Worm (Caenorhabditis elegans) whole organism, young adult: ENCODE data around the gene F40F12.9.

Source experiments
- B0035.1 ChIP-seq: sonication (generic microtip); optimal IDR thresholded peaks from 2 replicates; lab custom pipeline; 2016; ENCODE audit warnings: missing genetic modification characterization, mild to moderate bottlenecking, missing compliant biosample characterization, missing genotype, missing genetic modification reagents
- D2030.7 ChIP-seq: fragments of 200-800 bp; sonication (Bioruptor generic); IDR thresholded peaks from 2 replicates; pipeline ENCODE4 v1.3.6; 2022; ENCODE audit warnings: missing genetic modification reagents, missing genetic modification characterization, missing compliant biosample characterization
- F10E7.11 ChIP-seq: sonication (generic microtip); optimal IDR thresholded peaks from 2 replicates; lab custom pipeline; 2017; ENCODE audit warnings: mild to moderate bottlenecking, missing genetic modification characterization, moderate library complexity, missing compliant biosample characterization
- F22D6.2 ChIP-seq: sonication (generic microtip); optimal IDR thresholded peaks from 2 replicates; lab custom pipeline; 2016; ENCODE audit warnings: mild to moderate bottlenecking, missing genetic modification characterization, missing compliant biosample characterization
- F33H1.4 ChIP-seq: fragments of 200-800 bp; sonication (Bioruptor generic); IDR thresholded peaks from 2 replicates; pipeline ENCODE4 v1.3.6; 2022; ENCODE audit warnings: missing genetic modification reagents, missing genetic modification characterization, missing compliant biosample characterization
- F49E8.2 ChIP-seq: sonication (generic microtip); optimal IDR thresholded peaks from 3 replicates; lab custom pipeline; 2017; ENCODE audit warnings: missing genetic modification characterization, mild to moderate bottlenecking, missing compliant biosample characterization, antibody characterized with exemption, moderate library complexity; ENCODE audit not compliant: insufficient read depth
- F55B11.4 ChIP-seq: sonication (generic microtip); optimal IDR thresholded peaks from 2 replicates; lab custom pipeline; 2016; ENCODE audit warnings: missing compliant biosample characterization, missing genetic modification characterization, borderline replicate concordance; ENCODE audit not compliant: insufficient read depth
- F57C9.4 ChIP-seq: sonication (generic microtip); optimal IDR thresholded peaks from 2 replicates; lab custom pipeline; 2017; ENCODE audit warnings: mild to moderate bottlenecking, missing genetic modification characterization, missing compliant biosample characterization
- K12H6.12 ChIP-seq: fragments of 200-800 bp; sonication (Bioruptor generic); optimal IDR thresholded peaks from 2 replicates; lab custom pipeline; 2018; ENCODE audit warnings: mild to moderate bottlenecking, missing genetic modification characterization, missing compliant biosample characterization
- Y53F4B.3 ChIP-seq: fragments of 200-800 bp; sonication (Bioruptor generic); IDR thresholded peaks from 2 replicates; pipeline ENCODE4 v1.3.6; 2022; ENCODE audit warnings: missing genetic modification reagents, missing genetic modification characterization, missing compliant biosample characterization
- Y79H2A.3 ChIP-seq: fragments of 200-800 bp; sonication (Bioruptor generic); conservative IDR thresholded peaks from 2 replicates; pipeline ENCODE4 v1.3.6; 2022; ENCODE audit warnings: missing genetic modification reagents, missing genetic modification characterization, missing compliant biosample characterization
- akir-1 ChIP-seq: fragments of 200-800 bp; sonication (Bioruptor generic); optimal IDR thresholded peaks from 2 replicates; lab custom pipeline; 2018; ENCODE audit warnings: mild to moderate bottlenecking, missing genetic modification characterization, moderate library complexity, missing compliant biosample characterization
- cebp-1 ChIP-seq, 2 experiments: fragments of 200-800 bp in 1 of 2; sonication (Bioruptor generic) in 1 of 2; sonication (generic microtip) in 1 of 2; IDR thresholded peaks in 1 of 2; optimal IDR thresholded peaks in 1 of 2; 2 replicates each; pipeline versions ENCODE4 v1.3.6 to Lab custom; 2017 to 2022; ENCODE audit warnings: missing compliant biosample characterization in 2 of 2, missing genetic modification characterization in 2 of 2, mild to moderate bottlenecking in 1 of 2, missing genetic modification reagents in 1 of 2, moderate library complexity in 1 of 2
- ceh-100 ChIP-seq: fragments of 200-800 bp; sonication (Bioruptor generic); IDR thresholded peaks from 2 replicates; pipeline ENCODE4 v1.3.6; 2022; ENCODE audit warnings: missing genetic modification reagents, missing genetic modification characterization, missing compliant biosample characterization
- ceh-40 ChIP-seq: fragments of 200-800 bp; sonication (Bioruptor generic); IDR thresholded peaks from 2 replicates; pipeline ENCODE4 v1.3.6; 2022; ENCODE audit warnings: missing genetic modification characterization, missing compliant biosample characterization
- ceh-79 ChIP-seq: sonication (generic microtip); optimal IDR thresholded peaks from 2 replicates; lab custom pipeline; 2017; ENCODE audit warnings: mild to moderate bottlenecking, missing genetic modification characterization, missing compliant biosample characterization
- dox-1 ChIP-seq: fragments of 200-800 bp; sonication (Bioruptor generic); IDR thresholded peaks from 2 replicates; pipeline ENCODE4 v1.3.6; 2022; ENCODE audit warnings: missing genetic modification reagents, missing genetic modification characterization, missing compliant biosample characterization
- him-1 ChIP-seq: sonication (generic microtip); optimal IDR thresholded peaks from 2 replicates; lab custom pipeline; 2016; ENCODE audit warnings: missing genotype, missing genetic modification reagents, missing genetic modification characterization, missing compliant biosample characterization
- hlh-12 ChIP-seq: sonication (generic microtip); optimal IDR thresholded peaks from 2 replicates; lab custom pipeline; 2016; ENCODE audit warnings: missing genetic modification characterization, missing compliant biosample characterization
- hmg-1.2 ChIP-seq: fragments of 200-800 bp; sonication (Bioruptor generic); IDR thresholded peaks from 2 replicates; pipeline ENCODE4 v1.3.6; 2022; ENCODE audit warnings: missing genetic modification reagents, missing genetic modification characterization, missing compliant biosample characterization
- let-526 ChIP-seq: fragments of 200-800 bp; sonication (Bioruptor generic); IDR thresholded peaks from 2 replicates; pipeline ENCODE4 v1.3.6; 2022; ENCODE audit warnings: missing genetic modification reagents, missing genetic modification characterization, missing compliant biosample characterization
- lin-35 ChIP-seq, 3 experiments: fragments of 150-350 bp in 2 of 3; sonication (generic microtip) in 1 of 3; optimal IDR thresholded peaks; 2 replicates each; lab custom pipeline; 2014 to 2018; ENCODE audit warnings: missing biosample characterization in 3 of 3, missing genetic modification characterization in 3 of 3, missing genetic modification reagents in 3 of 3
- mxl-1 ChIP-seq: sonication (generic microtip); optimal IDR thresholded peaks from 2 replicates; lab custom pipeline; 2016; ENCODE audit warnings: missing genetic modification characterization, missing compliant biosample characterization
- nfyb-1 ChIP-seq: fragments of 200-800 bp; sonication (Bioruptor generic); IDR thresholded peaks from 2 replicates; pipeline ENCODE4 v1.3.6; 2022; ENCODE audit warnings: missing genetic modification reagents, missing genetic modification characterization, missing compliant biosample characterization
- nhr-120 ChIP-seq: fragments of 200-800 bp; sonication (Bioruptor generic); IDR thresholded peaks from 2 replicates; pipeline ENCODE4 v1.3.6; 2022; ENCODE audit warnings: missing genetic modification characterization, missing compliant biosample characterization
- nhr-179 ChIP-seq: sonication (generic microtip); optimal IDR thresholded peaks from 2 replicates; lab custom pipeline; 2016; ENCODE audit warnings: mild to moderate bottlenecking, missing genetic modification characterization, missing compliant biosample characterization
- nhr-27 ChIP-seq: fragments of 200-800 bp; sonication (Bioruptor generic); optimal IDR thresholded peaks from 2 replicates; lab custom pipeline; 2018; ENCODE audit warnings: mild to moderate bottlenecking, missing genetic modification characterization, moderate library complexity, missing compliant biosample characterization
- nhr-80 ChIP-seq: sonication (generic microtip); optimal IDR thresholded peaks from 2 replicates; lab custom pipeline; 2016; ENCODE audit warnings: missing genetic modification characterization, missing compliant biosample characterization
- nhr-90 ChIP-seq: sonication (generic microtip); optimal IDR thresholded peaks from 2 replicates; lab custom pipeline; 2016; ENCODE audit warnings: missing genotype, mild to moderate bottlenecking, missing genetic modification characterization, missing compliant biosample characterization
- repo-1 ChIP-seq: sonication (generic microtip); optimal IDR thresholded peaks from 2 replicates; lab custom pipeline; 2017; ENCODE audit warnings: mild to moderate bottlenecking, missing genetic modification characterization, missing compliant biosample characterization
- somi-1 ChIP-seq: fragments of 200-800 bp; sonication (Bioruptor generic); optimal IDR thresholded peaks from 2 replicates; lab custom pipeline; 2018; ENCODE audit warnings: mild to moderate bottlenecking, missing genetic modification characterization, missing compliant biosample characterization
- sptf-2 ChIP-seq: fragments of 200-800 bp; sonication (Bioruptor generic); optimal IDR thresholded peaks from 2 replicates; lab custom pipeline; 2018; ENCODE audit warnings: mild to moderate bottlenecking, missing genetic modification characterization, missing compliant biosample characterization
- tbx-9 ChIP-seq: sonication (generic microtip); optimal IDR thresholded peaks from 2 replicates; lab custom pipeline; 2016; ENCODE audit warnings: borderline replicate concordance, missing genetic modification characterization, inconsistent platforms, missing compliant biosample characterization
- unc-62 ChIP-seq: fragments of 150-350 bp; optimal IDR thresholded peaks from 2 replicates; lab custom pipeline; 2014; ENCODE audit warnings: missing biosample characterization, missing genetic modification reagents, missing genetic modification characterization
- zfh-2 ChIP-seq: fragments of 200-800 bp; sonication (Bioruptor generic); conservative IDR thresholded peaks from 2 replicates; pipeline ENCODE4 v1.3.6; 2022; ENCODE audit warnings: missing genetic modification reagents, missing genetic modification characterization, missing compliant biosample characterization
- ztf-22 ChIP-seq: fragments of 200-800 bp; sonication (Bioruptor generic); optimal IDR thresholded peaks from 2 replicates; lab custom pipeline; 2018; ENCODE audit warnings: mild to moderate bottlenecking, missing genetic modification characterization, moderate library complexity, missing compliant biosample characterization
- ztf-6 ChIP-seq: fragments of 200-800 bp; sonication (Bioruptor generic); IDR thresholded peaks from 2 replicates; pipeline ENCODE4 v1.3.6; 2022; ENCODE audit warnings: missing genetic modification reagents, missing genetic modification characterization, missing compliant biosample characterization

Gene F40F12.9

ce11 chrIII:9903694-9904292 is 7.3 kb upstream of the F40F12.9 start:
- no peak for TF ChIP-seq F33H1.4 (GFP tag; lab: Robert Waterston, UW)
- TF ChIP-seq hmg-1.2 (GFP tag; lab: Robert Waterston, UW), result peak; percentile 80
- no peak for TF ChIP-seq cebp-1 (GFP tag; IDR thresholded peaks at IDR 0.05; lab: Robert Waterston, UW)
- TF ChIP-seq cebp-1 (tag; optimal IDR thresholded peaks at IDR 0.05; lab: Kevin White, UChicago), result peak; percentile 29
- no peak for TF ChIP-seq ceh-100 (GFP tag; lab: Robert Waterston, UW)
- TF ChIP-seq mxl-1, result no peak
- no peak for TF ChIP-seq repo-1
- peak; percentile 85 for TF ChIP-seq nhr-80 (tag; lab: Kevin White, UChicago)

ce11 chrIII:9905307-9905706 is 5.8 kb upstream of the F40F12.9 start:
- TF ChIP-seq nhr-80 (tag; lab: Kevin White, UChicago) (peak; percentile 19), repo-1 (no peak), hlh-12 (no peak), F10E7.11 (tag; lab: Kevin White, UChicago) (no peak), K12H6.12 (tag; lab: Kevin White, UChicago) (peak; percentile 34), cebp-1 (GFP tag; IDR thresholded peaks at IDR 0.05; lab: Robert Waterston, UW) (no peak), cebp-1 (tag; optimal IDR thresholded peaks at IDR 0.05; lab: Kevin White, UChicago) (peak; percentile 30), somi-1 (GFP tag; lab: Kevin White, UChicago) (peak; percentile 0), zfh-2 (peak; percentile 80)

DNA sequence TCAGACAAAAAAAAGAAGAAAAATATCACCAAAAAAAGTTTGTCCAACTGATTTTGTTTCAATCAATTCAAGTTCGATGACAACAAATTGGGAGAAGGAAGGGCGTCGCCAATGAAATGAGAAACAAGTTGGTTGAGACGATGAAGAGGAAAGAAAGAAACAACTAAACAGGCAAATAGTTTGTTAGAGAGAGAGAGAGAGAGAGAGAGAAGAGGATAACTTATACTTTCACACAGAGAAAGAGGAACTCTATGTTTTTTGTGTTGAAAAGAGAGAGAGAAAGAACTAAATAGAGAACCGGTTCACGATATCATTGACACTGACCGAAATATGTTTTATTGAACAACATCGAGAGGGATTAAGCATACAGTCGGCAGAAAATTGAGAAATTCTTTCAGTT is 3.6 kb upstream of the F40F12.9 start:
- TF ChIP-seq F55B11.4 (no peak), nhr-120 (GFP tag; lab: Robert Waterston, UW) (no peak), tbx-9 (no peak), let-526 (GFP tag; lab: Robert Waterston, UW) (no peak), him-1 (tag; lab: Kevin White, UChicago) (no peak), Y79H2A.3 (GFP tag; lab: Robert Waterston, UW) (no peak), akir-1 (GFP tag; lab: Kevin White, UChicago) (no peak), F57C9.4 (no peak), nhr-27 (no peak), nhr-90 (no peak), hlh-12 (no peak), ztf-22 (no peak), unc-62 (no peak), F49E8.2 (tag; lab: Kevin White, UChicago) (no peak), ceh-79 (no peak), ceh-100 (GFP tag; lab: Robert Waterston, UW) (no peak)
- TF ChIP-seq, all 124 proteins: peak for 0

ce11 chrIII:9908769-9909168 is 2.4 kb upstream of the F40F12.9 start:
- no peak for TF ChIP-seq D2030.7 (GFP tag; lab: Robert Waterston, UW)
- no peak for TF ChIP-seq cebp-1 (GFP tag; IDR thresholded peaks at IDR 0.05; lab: Robert Waterston, UW)
- TF ChIP-seq cebp-1 (tag; optimal IDR thresholded peaks at IDR 0.05; lab: Kevin White, UChicago), result peak; percentile 11
- TF ChIP-seq dox-1 (GFP tag; lab: Robert Waterston, UW), result no peak
- peak; percentile 14; the same call in 1 of the 2 replicates for TF ChIP-seq hmg-1.2 (GFP tag; lab: Robert Waterston, UW)
- no peak for TF ChIP-seq Y79H2A.3 (GFP tag; lab: Robert Waterston, UW)
- TF ChIP-seq Y53F4B.3 (GFP tag; lab: Robert Waterston, UW), result no peak
- TF ChIP-seq ceh-40 (GFP tag; lab: Robert Waterston, UW), result no peak

ce11 chrIII:9912501-9912900 is 1.4 kb downstream of the F40F12.9 start:
- no peak for TF ChIP-seq nfyb-1 (GFP tag; lab: Robert Waterston, UW)
- TF ChIP-seq nhr-120 (GFP tag; lab: Robert Waterston, UW), result no peak
- no peak for TF ChIP-seq F22D6.2 (tag; lab: Kevin White, UChicago)
- TF ChIP-seq nhr-179 (tag; lab: Kevin White, UChicago), result no peak
- no peak for TF ChIP-seq ztf-6 (GFP tag; lab: Robert Waterston, UW)
- no peak for TF ChIP-seq nhr-80 (tag; lab: Kevin White, UChicago)
- no peak for TF ChIP-seq sptf-2 (GFP tag; lab: Kevin White, UChicago)
- peak in 1 of 3 experiments; percentile 43 for TF ChIP-seq lin-35 (GFP tag; optimal IDR thresholded peaks at IDR 0.05; lab: Kevin White, UChicago)
- TF ChIP-seq B0035.1 (tag; lab: Kevin White, UChicago), result no peak
- TF ChIP-seq cebp-1 (GFP tag; IDR thresholded peaks at IDR 0.05; lab: Robert Waterston, UW), result peak; percentile 80; the same call in 1 of the 2 replicates
- peak; percentile 93 for TF ChIP-seq cebp-1 (tag; optimal IDR thresholded peaks at IDR 0.05; lab: Kevin White, UChicago)
- TF ChIP-seq let-526 (GFP tag; lab: Robert Waterston, UW), result no peak
